Worm (Caenorhabditis elegans) whole organism, young adult: ENCODE results near the gene F46F3.3.

Experiments
- Y79H2A.3 ChIP-seq: fragments of 200-800 bp; sonication (Bioruptor generic); conservative IDR thresholded peaks from 2 replicates; pipeline ENCODE4 v1.3.6; 2022; ENCODE audit warnings: missing genetic modification reagents, missing genetic modification characterization, missing compliant biosample characterization
- ama-1 ChIP-seq, 3 experiments: fragments of 150-350 bp in 1 of 3; sonication (generic microtip) in 2 of 3; optimal IDR thresholded peaks; 2 replicates each; lab custom pipeline; 2014 to 2018; ENCODE audit warnings: missing biosample characterization in 2 of 3, missing genetic modification characterization in 2 of 3, missing genetic modification reagents in 2 of 3
- attf-3 ChIP-seq: fragments of 200-800 bp; sonication (Bioruptor generic); conservative IDR thresholded peaks from 2 replicates; pipeline ENCODE4 v1.3.6; 2022; ENCODE audit warnings: missing genetic modification reagents, missing genetic modification characterization, missing compliant biosample characterization
- dpl-1 ChIP-seq: fragments of 150-350 bp; optimal IDR thresholded peaks from 2 replicates; lab custom pipeline; 2014; ENCODE audit warnings: missing biosample characterization, missing genetic modification reagents, missing genetic modification characterization
- nhr-27 ChIP-seq: fragments of 200-800 bp; sonication (Bioruptor generic); optimal IDR thresholded peaks from 2 replicates; lab custom pipeline; 2018; ENCODE audit warnings: mild to moderate bottlenecking, missing genetic modification characterization, moderate library complexity, missing compliant biosample characterization
- pha-4 ChIP-seq: fragments of 150-350 bp; sonication (generic microtip); optimal IDR thresholded peaks from 2 replicates; lab custom pipeline; 2014; ENCODE audit warnings: missing biosample characterization, missing genetic modification reagents, missing genetic modification characterization
- rcor-1 ChIP-seq: fragments of 200-800 bp; sonication (Bioruptor generic); IDR thresholded peaks from 2 replicates; pipeline ENCODE4 v1.3.6; 2022; ENCODE audit warnings: missing genetic modification reagents, missing genetic modification characterization, missing compliant biosample characterization
- repo-1 ChIP-seq: sonication (generic microtip); optimal IDR thresholded peaks from 2 replicates; lab custom pipeline; 2017; ENCODE audit warnings: mild to moderate bottlenecking, missing genetic modification characterization, missing compliant biosample characterization
- somi-1 ChIP-seq: fragments of 200-800 bp; sonication (Bioruptor generic); optimal IDR thresholded peaks from 2 replicates; lab custom pipeline; 2018; ENCODE audit warnings: mild to moderate bottlenecking, missing genetic modification characterization, missing compliant biosample characterization
- unc-62 ChIP-seq: fragments of 150-350 bp; optimal IDR thresholded peaks from 2 replicates; lab custom pipeline; 2014; ENCODE audit warnings: missing biosample characterization, missing genetic modification reagents, missing genetic modification characterization

ce11 chrV:11680519-11681203, 13.4 kb downstream of the F46F3.3 start:
- no peak for TF ChIP-seq pha-4 (tag; lab: Kevin White, UChicago)
- no peak for TF ChIP-seq ama-1 (optimal IDR thresholded peaks at IDR 0.05; lab: Kevin White, UChicago)
- no peak for TF ChIP-seq ama-1 (GFP tag; optimal IDR thresholded peaks at IDR 0.05; lab: Kevin White, UChicago)
- TF ChIP-seq dpl-1, result no peak
- no peak for TF ChIP-seq repo-1 (tag; lab: Kevin White, UChicago)
- TF ChIP-seq attf-3 (GFP tag; lab: Robert Waterston, UW), result no peak
- no peak for TF ChIP-seq somi-1 (GFP tag; lab: Kevin White, UChicago)
- TF ChIP-seq Y79H2A.3 (GFP tag; lab: Robert Waterston, UW), result no peak
- no peak for TF ChIP-seq unc-62 (GFP tag; lab: Kevin White, UChicago)
- TF ChIP-seq nhr-27 (tag; lab: Kevin White, UChicago), result no peak
- no peak for TF ChIP-seq rcor-1
